Fruit fly (Drosophila melanogaster) whole organism, embryonic: ENCODE data around the gene meigo.

Source experiments
- CG10462 ChIP-seq: fragments of 200-800 bp; sonication (Bioruptor generic); optimal IDR thresholded peaks from 2 replicates; lab custom pipeline; 2016; ENCODE audit warnings: missing biosample characterization, missing genetic modification characterization
- CG10979 ChIP-seq: fragments of 200-800 bp; sonication (Bioruptor generic); optimal IDR thresholded peaks from 2 replicates; lab custom pipeline; 2018; ENCODE audit warnings: missing biosample characterization, mild to moderate bottlenecking, missing genetic modification characterization, moderate library complexity
- CG11398 ChIP-seq: fragments of 200-800 bp; sonication (Bioruptor generic); optimal IDR thresholded peaks from 2 replicates; lab custom pipeline; 2016; ENCODE audit warnings: missing biosample characterization, missing genetic modification characterization
- CG11504 ChIP-seq: fragments of 200-800 bp; sonication (Bioruptor generic); optimal IDR thresholded peaks from 3 replicates; lab custom pipeline; 2019; ENCODE audit warnings: missing biosample characterization, mild to moderate bottlenecking, missing genetic modification characterization, moderate library complexity
- CG14050 ChIP-seq: fragments of 200-800 bp; sonication (Bioruptor generic); IDR thresholded peaks from 3 replicates; pipeline ENCODE4 v1.3.6; 2022; ENCODE audit warnings: missing biosample characterization, missing genetic modification characterization
- CG14860 ChIP-seq: fragments of 200-800 bp; sonication (Bioruptor generic); IDR thresholded peaks from 3 replicates; pipeline ENCODE4 v1.3.6; 2022; ENCODE audit warnings: missing biosample characterization, missing genetic modification characterization; ENCODE audit not compliant: partially characterized antibody
- CG15073 ChIP-seq: fragments of 200-800 bp; sonication (Bioruptor generic); optimal IDR thresholded peaks from 2 replicates; lab custom pipeline; 2016; ENCODE audit warnings: missing biosample characterization, missing genetic modification characterization
- CG1529 ChIP-seq: fragments of 200-800 bp; sonication (Bioruptor generic); optimal IDR thresholded peaks from 3 replicates; lab custom pipeline; 2018; ENCODE audit warnings: missing biosample characterization, missing genetic modification characterization
- CG16815 ChIP-seq: fragments of 200-800 bp; sonication (Bioruptor generic); optimal IDR thresholded peaks from 3 replicates; lab custom pipeline; 2017; ENCODE audit warnings: missing biosample characterization, mild to moderate bottlenecking, missing genetic modification characterization
- CG17361 ChIP-seq: fragments of 200-800 bp; sonication (Bioruptor generic); IDR thresholded peaks from 3 replicates; pipeline ENCODE4 v1.3.6; 2022; ENCODE audit warnings: missing biosample characterization, missing genetic modification characterization
- CG17802 ChIP-seq: fragments of 200-800 bp; sonication (Bioruptor generic); optimal IDR thresholded peaks from 2 replicates; lab custom pipeline; 2018; ENCODE audit warnings: missing biosample characterization, mild to moderate bottlenecking, missing genetic modification characterization, moderate library complexity
- CG30431 ChIP-seq: fragments of 200-800 bp; sonication (Bioruptor generic); optimal IDR thresholded peaks from 2 replicates; lab custom pipeline; 2017; ENCODE audit warnings: missing biosample characterization, missing genetic modification characterization
- CG3281 ChIP-seq: fragments of 200-800 bp; sonication (Bioruptor generic); optimal IDR thresholded peaks from 3 replicates; lab custom pipeline; 2017; ENCODE audit warnings: missing biosample characterization, mild to moderate bottlenecking, missing genetic modification characterization
- CG33557 ChIP-seq: fragments of 200-800 bp; sonication (Bioruptor generic); optimal IDR thresholded peaks from 2 replicates; lab custom pipeline; 2019; ENCODE audit warnings: missing biosample characterization, mild to moderate bottlenecking, missing genetic modification characterization, moderate library complexity
- CG42726 ChIP-seq: fragments of 200-800 bp; sonication (Bioruptor generic); IDR thresholded peaks from 2 replicates; pipeline ENCODE4 v1.3.6; 2022; ENCODE audit warnings: missing biosample characterization, missing genetic modification characterization; ENCODE audit not compliant: partially characterized antibody
- CG43689 ChIP-seq: fragments of 200-800 bp; sonication (Bioruptor generic); IDR thresholded peaks from 2 replicates; pipeline ENCODE4 v1.3.6; 2022; ENCODE audit warnings: missing biosample characterization, missing genetic modification characterization
- CG8089 ChIP-seq: fragments of 200-800 bp; sonication (Bioruptor generic); optimal IDR thresholded peaks from 3 replicates; lab custom pipeline; 2016; ENCODE audit warnings: missing biosample characterization, missing genetic modification characterization
- CG8281 ChIP-seq: fragments of 200-800 bp; sonication (Bioruptor generic); optimal IDR thresholded peaks from 2 replicates; lab custom pipeline; 2018; ENCODE audit warnings: missing biosample characterization, mild to moderate bottlenecking, missing genetic modification characterization, moderate library complexity
- Camta ChIP-seq: fragments of 200-800 bp; sonication (Bioruptor generic); optimal IDR thresholded peaks from 2 replicates; lab custom pipeline; 2016; ENCODE audit warnings: missing biosample characterization, missing genetic modification characterization
- CoRest ChIP-seq: fragments of 200-800 bp; sonication (Bioruptor generic); optimal IDR thresholded peaks from 3 replicates; lab custom pipeline; 2018; ENCODE audit warnings: missing biosample characterization, mild to moderate bottlenecking, missing genetic modification characterization, moderate library complexity
- Dp ChIP-seq: fragments of 200-800 bp; sonication (Bioruptor generic); optimal IDR thresholded peaks from 2 replicates; lab custom pipeline; 2018; ENCODE audit warnings: missing biosample characterization, mild to moderate bottlenecking, missing genetic modification characterization, moderate library complexity
- Gsc ChIP-seq: fragments of 200-800 bp; sonication (Bioruptor generic); IDR thresholded peaks from 2 replicates; pipeline ENCODE4 v1.3.6; 2022; ENCODE audit warnings: missing biosample characterization, missing genetic modification characterization
- H2.0 ChIP-seq: fragments of 200-800 bp; sonication (Bioruptor generic); IDR thresholded peaks from 2 replicates; pipeline ENCODE4 v1.3.6; 2022; ENCODE audit warnings: missing biosample characterization, missing genetic modification characterization
- HLH3B ChIP-seq: fragments of 200-800 bp; sonication (Bioruptor generic); IDR thresholded peaks from 2 replicates; pipeline ENCODE4 v1.3.6; 2022; ENCODE audit warnings: missing biosample characterization, missing genetic modification characterization
- MBD-R2 ChIP-seq: fragments of 200-800 bp; sonication (Bioruptor generic); IDR thresholded peaks from 2 replicates; pipeline ENCODE4 v1.3.6; 2022; ENCODE audit warnings: missing biosample characterization, missing genetic modification characterization
- Meics ChIP-seq: fragments of 200-800 bp; sonication (Bioruptor generic); optimal IDR thresholded peaks from 2 replicates; lab custom pipeline; 2017; ENCODE audit warnings: missing biosample characterization, mild to moderate bottlenecking, missing genetic modification characterization
- NK7.1 ChIP-seq: fragments of 200-800 bp; sonication (Bioruptor generic); optimal IDR thresholded peaks from 3 replicates; lab custom pipeline; 2016; ENCODE audit warnings: missing biosample characterization, missing genetic modification characterization
- Ptx1 ChIP-seq: fragments of 200-800 bp; sonication (Bioruptor generic); IDR thresholded peaks from 2 replicates; pipeline ENCODE4 v1.3.6; 2022; ENCODE audit warnings: missing biosample characterization, missing genetic modification characterization
- Xrp1 ChIP-seq: fragments of 200-800 bp; sonication (Bioruptor generic); IDR thresholded peaks from 2 replicates; pipeline ENCODE4 v1.3.6; 2022; ENCODE audit warnings: missing biosample characterization, missing genetic modification characterization
- ara ChIP-seq: fragments of 200-800 bp; sonication (Bioruptor generic); IDR thresholded peaks from 2 replicates; pipeline ENCODE4 v1.3.6; 2022; ENCODE audit warnings: missing biosample characterization, missing genetic modification characterization
- az2 ChIP-seq: fragments of 200-800 bp; sonication (Bioruptor generic); optimal IDR thresholded peaks from 3 replicates; lab custom pipeline; 2016; ENCODE audit warnings: missing biosample characterization, missing genetic modification characterization
- chif ChIP-seq, 2 experiments: fragments of 200-800 bp; sonication (Bioruptor generic); optimal IDR thresholded peaks; 3 replicates each; lab custom pipeline; 2016; ENCODE audit warnings: missing biosample characterization in 2 of 2, missing genetic modification characterization in 2 of 2
- chm ChIP-seq: fragments of 200-800 bp; sonication (Bioruptor generic); IDR thresholded peaks from 2 replicates; pipeline ENCODE4 v1.3.6; 2022; ENCODE audit warnings: missing biosample characterization, missing genetic modification characterization
- crol ChIP-seq: fragments of 200-800 bp; sonication (Bioruptor generic); IDR thresholded peaks from 2 replicates; pipeline ENCODE4 v1.3.6; 2022; ENCODE audit warnings: missing biosample characterization, missing genetic modification characterization
- crp ChIP-seq, 2 experiments: fragments of 200-800 bp; sonication (Bioruptor generic); optimal IDR thresholded peaks; 2 replicates in 1 of 2; 3 replicates in 1 of 2; lab custom pipeline; 2017; ENCODE audit warnings: missing biosample characterization in 2 of 2, missing genetic modification characterization in 2 of 2, mild to moderate bottlenecking in 1 of 2, moderate library complexity in 1 of 2
- dmrt99B ChIP-seq: fragments of 200-800 bp; sonication (Bioruptor generic); optimal IDR thresholded peaks from 2 replicates; lab custom pipeline; 2018; ENCODE audit warnings: missing biosample characterization, mild to moderate bottlenecking, missing genetic modification characterization, moderate library complexity
- emc ChIP-seq: fragments of 200-800 bp; sonication (Bioruptor generic); optimal IDR thresholded peaks from 2 replicates; lab custom pipeline; 2016; ENCODE audit warnings: missing biosample characterization, missing genetic modification characterization
- fd64A ChIP-seq: fragments of 200-800 bp; sonication (Bioruptor generic); optimal IDR thresholded peaks from 3 replicates; lab custom pipeline; 2018; ENCODE audit warnings: missing biosample characterization, mild to moderate bottlenecking, missing genetic modification characterization
- gt ChIP-seq: fragments of 200-800 bp; sonication (Bioruptor generic); IDR thresholded peaks from 2 replicates; pipeline ENCODE4 v1.3.6; 2022; ENCODE audit warnings: missing biosample characterization, missing genetic modification characterization
- jing ChIP-seq: fragments of 200-800 bp; sonication (Bioruptor generic); optimal IDR thresholded peaks from 2 replicates; lab custom pipeline; 2018; ENCODE audit warnings: missing biosample characterization, mild to moderate bottlenecking, missing genetic modification characterization
- kay ChIP-seq: fragments of 200-800 bp; sonication (Bioruptor generic); optimal IDR thresholded peaks from 2 replicates; lab custom pipeline; 2016; ENCODE audit warnings: missing biosample characterization, missing genetic modification characterization
- lov ChIP-seq, 2 experiments: fragments of 200-800 bp in 1 of 2; fragments of >200 bp in 1 of 2; sonication (Bioruptor generic) in 1 of 2; IDR thresholded peaks in 1 of 2; optimal IDR thresholded peaks in 1 of 2; 2 replicates in 1 of 2; 3 replicates in 1 of 2; pipeline versions ENCODE4 v1.3.6 to Lab custom; 2017 to 2022; ENCODE audit warnings: missing biosample characterization in 1 of 2, missing genetic modification characterization in 1 of 2
- maf-S ChIP-seq: fragments of 200-800 bp; sonication (Bioruptor generic); optimal IDR thresholded peaks from 2 replicates; lab custom pipeline; 2016; ENCODE audit warnings: missing biosample characterization, missing genetic modification characterization
- onecut ChIP-seq: fragments of 200-800 bp; sonication (Bioruptor generic); IDR thresholded peaks from 2 replicates; pipeline ENCODE4 v1.3.6; 2022; ENCODE audit warnings: missing biosample characterization, missing genetic modification characterization
- pho ChIP-seq: fragments of 200-800 bp; sonication (Bioruptor generic); optimal IDR thresholded peaks from 2 replicates; lab custom pipeline; 2016; ENCODE audit warnings: missing biosample characterization, missing genetic modification characterization
- phol ChIP-seq: fragments of 200-800 bp; sonication (Bioruptor generic); optimal IDR thresholded peaks from 3 replicates; lab custom pipeline; 2018; ENCODE audit warnings: missing biosample characterization, mild to moderate bottlenecking, missing genetic modification characterization, moderate library complexity
- sc ChIP-seq, 3 experiments: fragments of >200 bp in 2 of 3; fragments of 200-800 bp in 1 of 3; sonication (Bioruptor generic) in 1 of 3; optimal IDR thresholded peaks; 2 replicates in 2 of 3; 3 replicates in 1 of 3; lab custom pipeline; 2017; ENCODE audit warnings: mild to moderate bottlenecking in 1 of 3, missing biosample characterization in 1 of 3, missing genetic modification characterization in 1 of 3, missing genetic modification reagents in 1 of 3
- tio ChIP-seq: fragments of 200-800 bp; sonication (Bioruptor generic); optimal IDR thresholded peaks from 2 replicates; lab custom pipeline; 2017; ENCODE audit warnings: missing biosample characterization, missing genetic modification characterization, inconsistent platforms
- trh ChIP-seq: fragments of 200-800 bp; sonication (Bioruptor generic); optimal IDR thresholded peaks from 2 replicates; lab custom pipeline; 2016; ENCODE audit warnings: missing biosample characterization, missing genetic modification characterization
- vfl ChIP-seq: fragments of 200-800 bp; sonication (Bioruptor generic); optimal IDR thresholded peaks from 2 replicates; lab custom pipeline; 2016; ENCODE audit warnings: missing biosample characterization, missing genetic modification characterization

The meigo gene

dm6 chr3R:21111046-21111480, 27.0 kb upstream of the meigo start, which contains the start of gene Rab11 (continued):
- TF ChIP-seq CG3281 (GFP tag; lab: Kevin White, UChicago), result no peak
- TF ChIP-seq maf-S (GFP tag; lab: Kevin White, UChicago), result no peak
- TF ChIP-seq Meics (GFP tag; lab: Kevin White, UChicago), result peak; percentile 21
- TF ChIP-seq dmrt99B (tag; lab: Kevin White, UChicago), result peak; percentile 30
- peak; percentile 53 for TF ChIP-seq Dp (GFP tag; lab: Kevin White, UChicago)
- TF ChIP-seq az2, result peak; percentile 53
- TF ChIP-seq CG33557 (GFP tag; lab: Kevin White, UChicago), result peak; percentile 35
- TF ChIP-seq CG30431, result no peak
- TF ChIP-seq CG1529 (GFP tag; lab: Kevin White, UChicago), result no peak
- TF ChIP-seq Xrp1 (GFP tag; lab: Robert Waterston, UW), result peak; percentile 44; the same call in 1 of the 2 replicates
- TF ChIP-seq CG17361 (GFP tag; lab: Robert Waterston, UW), result peak; percentile 68; the same call in 2 of the 3 replicates
- no peak for TF ChIP-seq chm (GFP tag; lab: Robert Waterston, UW)
- TF ChIP-seq CG14860 (GFP tag; lab: Robert Waterston, UW), result peak; percentile 86
- no peak for TF ChIP-seq CG17802
- no peak for TF ChIP-seq Gsc (GFP tag; lab: Robert Waterston, UW)
- peak; percentile 34; the same call in 1 of the 2 replicates for TF ChIP-seq CG42726
- no peak for TF ChIP-seq CG10979 (tag; lab: Kevin White, UChicago)
- no peak; the same call in none of the 2 replicates for TF ChIP-seq onecut (GFP tag; lab: Robert Waterston, UW)
- no peak for TF ChIP-seq NK7.1 (GFP tag; lab: Kevin White, UChicago)
- TF ChIP-seq gt, result no peak
- peak; percentile 88 for TF ChIP-seq phol (tag; lab: Kevin White, UChicago)
- no peak for TF ChIP-seq fd64A (GFP tag; lab: Kevin White, UChicago)
- TF ChIP-seq CG43689, result no peak
- TF ChIP-seq pho, result peak; percentile 10
- TF ChIP-seq H2.0 (GFP tag; lab: Robert Waterston, UW), result no peak
- TF ChIP-seq MBD-R2 (GFP tag; lab: Robert Waterston, UW), result 0 out of 2 replicates have a peak, but pooled peaks have one; percentile 15
- TF ChIP-seq kay (GFP tag; lab: Kevin White, UChicago), result peak; percentile 66
- TF ChIP-seq CG11504 (tag; lab: Kevin White, UChicago), result peak; percentile 59
- no peak for TF ChIP-seq CG11398 (GFP tag; lab: Kevin White, UChicago)
- TF ChIP-seq jing, result no peak
- no peak for TF ChIP-seq CG8089 (GFP tag; lab: Kevin White, UChicago)
- TF ChIP-seq CoRest (tag; lab: Kevin White, UChicago), result peak; percentile 77
- peak; percentile 2 for TF ChIP-seq CG10462
- TF ChIP-seq lov (optimal IDR thresholded peaks at IDR 0.05; lab: Kevin White, UChicago), result no peak
- TF ChIP-seq lov (GFP tag; IDR thresholded peaks at IDR 0.05; lab: Robert Waterston, UW), result no peak
- no peak for TF ChIP-seq ara
- no peak for TF ChIP-seq sc (optimal IDR thresholded peaks at IDR 0.05; lab: Kevin White, UChicago)
- no peak for TF ChIP-seq sc (GFP tag; optimal IDR thresholded peaks at IDR 0.05; lab: Kevin White, UChicago)
- no peak for TF ChIP-seq CG8281
- TF ChIP-seq tio (GFP tag; lab: Kevin White, UChicago), result no peak
- TF ChIP-seq crp (GFP tag; optimal IDR thresholded peaks at IDR 0.05; lab: Kevin White, UChicago), result peak in 1 of 2 experiments; percentile 15
- no peak for TF ChIP-seq emc
- TF ChIP-seq CG16815 (GFP tag; lab: Kevin White, UChicago), result peak; percentile 3
- TF ChIP-seq Camta, result peak; percentile 23
- no peak for TF ChIP-seq HLH3B (GFP tag; lab: Robert Waterston, UW)
- TF ChIP-seq chif (GFP tag; optimal IDR thresholded peaks at IDR 0.05; lab: Kevin White, UChicago), result peak in 1 of 2 experiments; percentile 41
- no peak for TF ChIP-seq CG14050
- peak; percentile 62 for TF ChIP-seq Ptx1
- no peak for TF ChIP-seq vfl (GFP tag; lab: Kevin White, UChicago)
- no peak for TF ChIP-seq crol (GFP tag; lab: Robert Waterston, UW)
- TF ChIP-seq CG15073, result no peak
- TF ChIP-seq trh (GFP tag; lab: Kevin White, UChicago), result no peak
